Fruit fly (Drosophila melanogaster): ENCODE data around the gene wit.

The wit gene

DNA sequence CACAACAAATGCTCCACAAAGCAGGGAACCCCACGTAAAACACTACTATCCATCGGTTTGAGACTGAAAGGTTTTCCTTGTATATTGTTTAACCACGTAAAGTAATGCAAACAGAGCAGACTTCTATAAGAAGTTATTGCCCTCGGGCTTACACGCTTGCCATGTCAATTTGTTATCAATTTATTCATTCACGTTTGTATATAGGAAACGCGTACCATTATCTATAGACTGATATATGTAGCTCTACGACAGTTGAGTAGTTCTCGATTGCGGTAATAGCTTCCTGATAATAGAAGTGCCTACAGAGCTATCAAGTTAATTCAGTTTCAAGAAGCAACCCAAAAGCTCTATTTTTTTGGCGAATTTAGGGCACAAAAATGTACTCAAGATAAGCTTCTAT, 27.7 kb upstream of the wit start:
- TF ChIP-seq dl (GFP tag; optimal IDR thresholded peaks at IDR 0.05; ENCODE audit: insufficient read depth in 1 of 2, partially characterized antibody in 2 of 2) = no peak
- TF ChIP-seq fru (GFP tag; optimal IDR thresholded peaks at IDR 0.05) = no peak
- TF ChIP-seq woc (GFP tag; optimal IDR thresholded peaks at IDR 0.05) = no peak
- TF ChIP-seq tai (GFP tag; optimal IDR thresholded peaks at IDR 0.05) = no peak
- TF ChIP-seq lola (GFP tag; optimal IDR thresholded peaks at IDR 0.05) = no peak
- no peak for TF ChIP-seq Sp1 (GFP tag; optimal IDR thresholded peaks at IDR 0.05)
- no peak for TF ChIP-seq dsf (GFP tag; optimal IDR thresholded peaks at IDR 0.05; ENCODE audit: borderline replicate concordance)
- no peak for TF ChIP-seq Hr78 (GFP tag; optimal IDR thresholded peaks at IDR 0.05)
- TF ChIP-seq Vsx2 (GFP tag; optimal IDR thresholded peaks at IDR 0.05; ENCODE audit: partially characterized antibody) = no peak
- no peak for TF ChIP-seq dmrt93B (GFP tag; optimal IDR thresholded peaks at IDR 0.05)
- TF ChIP-seq h (GFP tag; optimal IDR thresholded peaks at IDR 0.05) = no peak
- no peak for TF ChIP-seq CG32264 (GFP tag; optimal IDR thresholded peaks at IDR 0.05)
- no peak for TF ChIP-seq Dif (GFP tag; optimal IDR thresholded peaks at IDR 0.05; ENCODE audit: partially characterized antibody)
- TF ChIP-seq CG9705 (GFP tag; optimal IDR thresholded peaks at IDR 0.05) = no peak
- TF ChIP-seq Rel (GFP tag; optimal IDR thresholded peaks at IDR 0.05) = no peak
- no peak for TF ChIP-seq Rel (tag; optimal IDR thresholded peaks at IDR 0.05)

DNA sequence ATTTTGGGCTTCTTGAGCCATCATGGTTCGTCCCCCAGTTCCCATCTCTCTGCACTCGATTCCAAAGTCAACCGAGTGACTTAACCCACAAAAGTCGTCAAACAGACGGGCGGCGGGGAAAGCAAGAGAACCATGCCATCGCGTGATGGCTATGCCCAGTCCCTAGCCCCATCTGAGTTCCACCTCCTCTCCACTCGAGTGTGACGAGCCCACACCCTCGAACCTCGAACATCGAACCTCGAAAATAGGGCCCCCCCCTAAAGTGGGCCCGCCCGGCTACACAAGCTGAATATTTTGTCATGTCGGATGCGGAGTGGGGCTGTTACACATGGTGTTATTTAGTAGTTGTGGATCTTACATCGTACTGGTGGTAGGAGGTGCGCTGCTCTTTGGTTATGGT, 25.0 kb upstream of the wit start:
- TF ChIP-seq CG9705 (GFP tag; optimal IDR thresholded peaks at IDR 0.05) (no peak), sv (GFP tag; optimal IDR thresholded peaks at IDR 0.05) (no peak), woc (GFP tag; optimal IDR thresholded peaks at IDR 0.05) (no peak), Hr83 (GFP tag; optimal IDR thresholded peaks at IDR 0.05; ENCODE audit: poor library complexity, severe bottlenecking) (no peak), GATAd (GFP tag; optimal IDR thresholded peaks at IDR 0.05) (no peak), Abd-B (GFP tag; optimal IDR thresholded peaks at IDR 0.05) (no peak), pan (optimal IDR thresholded peaks at IDR 0.05) (no peak), CG32264 (GFP tag; optimal IDR thresholded peaks at IDR 0.05) (no peak), Mio (GFP tag; optimal IDR thresholded peaks at IDR 0.05) (no peak), N (GFP tag; optimal IDR thresholded peaks at IDR 0.05) (no peak), Rel (GFP tag; optimal IDR thresholded peaks at IDR 0.05) (no peak), Rel (tag; optimal IDR thresholded peaks at IDR 0.05) (no peak), Dif (GFP tag; optimal IDR thresholded peaks at IDR 0.05; ENCODE audit: partially characterized antibody) (no peak), Sp1 (GFP tag; optimal IDR thresholded peaks at IDR 0.05) (no peak), Jra (GFP tag; optimal IDR thresholded peaks at IDR 0.05) (no peak)

DNA sequence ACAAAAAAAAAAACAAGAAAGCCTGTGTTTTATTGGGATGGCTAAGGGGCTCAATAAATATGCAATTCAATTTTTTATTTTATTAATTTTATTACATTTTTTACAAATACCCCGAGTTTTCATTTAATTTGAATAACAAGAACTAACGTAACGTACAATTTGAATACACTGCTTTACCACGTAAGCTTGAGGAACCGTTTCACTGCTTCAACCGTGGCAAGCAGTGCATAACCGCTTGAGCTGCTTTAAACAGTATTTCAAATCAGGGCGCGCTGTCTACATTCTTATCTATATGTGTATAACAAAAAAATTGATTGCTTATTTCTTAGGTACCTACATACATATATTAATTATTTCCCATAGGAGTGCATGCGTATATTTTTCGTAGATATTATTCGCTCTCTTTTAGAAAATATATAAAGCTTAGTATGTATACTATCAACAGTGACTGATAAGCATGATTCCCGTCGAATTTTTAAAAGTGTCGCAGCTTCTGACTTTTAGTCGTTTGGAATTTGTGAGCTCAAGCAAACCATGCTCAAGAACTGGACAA, 21.3 kb upstream of the wit start, which contains the start of gene CG14990:
Gene CG14990, plus strand, starts transcription at position 503 of the 553 bp plus-strand sequence.
- TF ChIP-seq HLH106 (tag; optimal IDR thresholded peaks at IDR 0.05) (no peak), lola (GFP tag; optimal IDR thresholded peaks at IDR 0.05) (no peak), woc (GFP tag; optimal IDR thresholded peaks at IDR 0.05) (no peak), Myc (optimal IDR thresholded peaks at IDR 0.05) (peak; percentile 95), psq (GFP tag; optimal IDR thresholded peaks at IDR 0.05) (no peak), N (GFP tag; optimal IDR thresholded peaks at IDR 0.05) (peak; percentile 87), dsf (GFP tag; optimal IDR thresholded peaks at IDR 0.05; ENCODE audit: borderline replicate concordance) (no peak), rgr (GFP tag; optimal IDR thresholded peaks at IDR 0.05) (no peak), jim (GFP tag; optimal IDR thresholded peaks at IDR 0.05) (no peak), fru (GFP tag; optimal IDR thresholded peaks at IDR 0.05) (no peak), Jra (GFP tag; optimal IDR thresholded peaks at IDR 0.05) (no peak)

DNA sequence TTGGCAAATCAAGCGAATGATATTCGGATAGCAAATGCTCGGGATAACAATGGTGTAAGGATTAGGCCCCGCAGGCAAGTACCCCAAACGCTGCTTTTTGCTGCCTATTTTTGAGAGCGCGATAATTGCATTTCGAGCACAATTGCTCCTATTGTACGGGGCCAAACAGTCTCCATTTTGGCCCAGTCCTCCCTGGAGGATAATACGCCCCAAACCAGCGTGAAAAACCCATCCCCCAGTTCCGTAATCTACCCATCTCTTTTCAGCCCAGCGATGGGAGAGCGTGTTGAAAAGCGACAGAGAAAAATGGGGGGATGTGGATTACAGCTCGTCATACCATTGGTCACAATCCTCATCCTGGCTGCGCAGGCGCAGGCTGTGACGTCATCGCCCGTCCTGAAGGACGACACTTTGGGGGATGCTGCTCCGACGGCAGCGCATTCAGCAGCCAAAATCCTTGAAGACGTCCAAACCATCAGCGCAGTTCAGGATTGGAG, 17.2 kb upstream of the wit start, which contains the start of gene Gad1:
Gene Gad1, minus strand, starts transcription at position 51 of the 497 bp plus-strand sequence.
- TF ChIP-seq Vsx2 (GFP tag; optimal IDR thresholded peaks at IDR 0.05; ENCODE audit: partially characterized antibody) (peak; percentile 35), Myc (optimal IDR thresholded peaks at IDR 0.05) (no peak), woc (GFP tag; optimal IDR thresholded peaks at IDR 0.05) (no peak)

DNA sequence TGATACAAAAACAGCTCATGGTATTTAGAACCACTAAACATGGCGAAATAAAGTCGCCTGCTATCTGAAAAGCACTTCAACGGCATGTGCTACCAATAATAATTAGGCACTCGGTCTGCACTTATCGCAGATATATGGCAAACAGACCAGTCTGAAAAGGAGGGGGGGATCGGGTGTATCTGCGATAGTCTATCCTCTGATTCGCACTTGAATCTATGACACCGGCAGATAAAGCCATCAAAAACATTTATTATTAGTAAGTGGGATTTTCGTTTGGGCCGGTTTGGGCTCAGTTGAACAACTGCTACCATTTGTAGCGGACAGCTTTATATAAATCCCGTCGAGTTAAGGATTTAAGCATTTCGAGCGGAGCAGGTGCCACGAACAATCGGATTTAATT, 15.8 kb upstream of the wit start, which contains the start of gene CG14989:
Gene CG14989, plus strand, starts transcription at position 301 of the 400 bp plus-strand sequence.
- TF ChIP-seq h (GFP tag; optimal IDR thresholded peaks at IDR 0.05) (no peak), psq (GFP tag; optimal IDR thresholded peaks at IDR 0.05) (no peak), usp (GFP tag; optimal IDR thresholded peaks at IDR 0.05) (no peak), woc (GFP tag; optimal IDR thresholded peaks at IDR 0.05) (no peak), tai (GFP tag; optimal IDR thresholded peaks at IDR 0.05) (no peak), Vsx2 (GFP tag; optimal IDR thresholded peaks at IDR 0.05; ENCODE audit: partially characterized antibody) (no peak), Mio (GFP tag; optimal IDR thresholded peaks at IDR 0.05) (no peak), GATAd (GFP tag; optimal IDR thresholded peaks at IDR 0.05) (no peak), dsf (GFP tag; optimal IDR thresholded peaks at IDR 0.05; ENCODE audit: borderline replicate concordance) (no peak), lola (GFP tag; optimal IDR thresholded peaks at IDR 0.05) (no peak), pan (optimal IDR thresholded peaks at IDR 0.05) (no peak), HLH106 (tag; optimal IDR thresholded peaks at IDR 0.05) (no peak), Myc (optimal IDR thresholded peaks at IDR 0.05) (no peak), CrebA (GFP tag; optimal IDR thresholded peaks at IDR 0.05; ENCODE audit: borderline replicate concordance) (no peak), Hr83 (GFP tag; optimal IDR thresholded peaks at IDR 0.05; ENCODE audit: poor library complexity, severe bottlenecking) (no peak), sv (GFP tag; optimal IDR thresholded peaks at IDR 0.05) (no peak), brk (GFP tag; optimal IDR thresholded peaks at IDR 0.05) (no peak), Abd-B (GFP tag; optimal IDR thresholded peaks at IDR 0.05) (no peak)

Measured in whole organism, wandering third instar larva.